Worm (Caenorhabditis elegans): ENCODE measurements around the gene F28H7.7.

DNA sequence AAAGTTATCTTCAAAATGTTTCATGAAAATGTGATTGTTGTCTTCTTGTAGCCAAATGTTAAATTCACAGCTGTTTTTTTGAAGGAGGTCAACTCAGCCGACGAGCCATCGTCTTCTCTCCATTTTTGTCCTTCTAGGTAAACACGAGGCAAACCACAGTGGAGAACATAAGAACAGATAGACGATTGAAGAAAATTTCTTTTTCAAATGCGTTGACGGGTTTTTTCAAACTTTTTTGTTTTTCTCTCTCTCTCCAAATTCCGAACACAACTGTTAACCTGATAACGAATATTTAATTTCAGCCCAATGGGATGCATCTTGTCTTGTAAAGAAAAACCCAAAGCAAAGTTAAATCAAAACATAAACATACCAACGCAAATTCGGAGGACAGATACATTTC, 41.5 kb upstream of the F28H7.7 start, which contains the start of gene D1054.19:
- TF ChIP-seq mdl-1 (tag; optimal IDR thresholded peaks at IDR 0.05), result no peak
- TF ChIP-seq lin-15B (tag; optimal IDR thresholded peaks at IDR 0.05), result no peak
- TF ChIP-seq zag-1 (tag; optimal IDR thresholded peaks at IDR 0.05), result no peak
- no peak for TF ChIP-seq pag-3 (tag; optimal IDR thresholded peaks at IDR 0.05; ENCODE audit: borderline replicate concordance, insufficient read depth)
- no peak for TF ChIP-seq sox-4 (tag; optimal IDR thresholded peaks at IDR 0.05)
- TF ChIP-seq nhr-12 (tag; optimal IDR thresholded peaks at IDR 0.05), result no peak
- no peak for TF ChIP-seq snpc-4 (tag; optimal IDR thresholded peaks at IDR 0.05)
- no peak for TF ChIP-seq unc-62 (GFP tag; optimal IDR thresholded peaks at IDR 0.05)
- TF ChIP-seq vab-15 (tag; optimal IDR thresholded peaks at IDR 0.05), result no peak

All from whole organism, L1 larva.